Worm (Caenorhabditis elegans) whole organism, early embryonic: ENCODE data around the gene droe-4.

Experiments used
- B0310.2 ChIP-seq: sonication (generic microtip); optimal IDR thresholded peaks from 2 replicates; lab custom pipeline; 2016; ENCODE audit warnings: mild to moderate bottlenecking, missing genetic modification characterization, missing compliant biosample characterization
- F13C5.2 ChIP-seq: sonication (generic microtip); optimal IDR thresholded peaks from 2 replicates; lab custom pipeline; 2017; ENCODE audit warnings: mild to moderate bottlenecking, missing genetic modification characterization, inconsistent platforms, missing compliant biosample characterization
- aly-1 ChIP-seq: sonication (generic microtip); optimal IDR thresholded peaks from 2 replicates; lab custom pipeline; 2016; ENCODE audit warnings: missing genetic modification characterization, missing compliant biosample characterization
- ama-1 ChIP-seq: fragments of 150-350 bp; optimal IDR thresholded peaks from 2 replicates; lab custom pipeline; 2014
- ceh-13 ChIP-seq: fragments of 200-800 bp; sonication (Bioruptor generic); optimal IDR thresholded peaks from 2 replicates; lab custom pipeline; 2018; ENCODE audit warnings: mild to moderate bottlenecking, missing genetic modification characterization, missing compliant biosample characterization
- ceh-36 ChIP-seq: sonication (generic microtip); optimal IDR thresholded peaks from 2 replicates; lab custom pipeline; 2016; ENCODE audit warnings: missing genetic modification characterization, inconsistent platforms, missing compliant biosample characterization
- ets-7 ChIP-seq: sonication (generic microtip); optimal IDR thresholded peaks from 2 replicates; lab custom pipeline; 2016; ENCODE audit warnings: missing genotype, missing genetic modification characterization, missing compliant biosample characterization
- flt-1 ChIP-seq: fragments of 200-800 bp; sonication (Bioruptor generic); IDR thresholded peaks from 2 replicates; pipeline ENCODE4 v1.3.6; 2022; ENCODE audit warnings: missing genetic modification characterization, missing compliant biosample characterization
- hmbx-1 ChIP-seq: sonication (generic microtip); optimal IDR thresholded peaks from 2 replicates; lab custom pipeline; 2016; ENCODE audit warnings: mild to moderate bottlenecking, missing genetic modification characterization, missing compliant biosample characterization
- hmg-4 ChIP-seq: fragments of 200-800 bp; sonication (Bioruptor generic); optimal IDR thresholded peaks from 2 replicates; lab custom pipeline; 2018; ENCODE audit warnings: mild to moderate bottlenecking, missing genetic modification characterization, missing compliant biosample characterization
- hnd-1 ChIP-seq: sonication (generic microtip); optimal IDR thresholded peaks from 2 replicates; lab custom pipeline; 2016; ENCODE audit warnings: missing genetic modification characterization, missing compliant biosample characterization
- pes-1 ChIP-seq: fragments of 200-800 bp; sonication (Bioruptor generic); IDR thresholded peaks from 2 replicates; pipeline ENCODE4 v1.3.6; 2022; ENCODE audit warnings: missing genetic modification reagents, missing genetic modification characterization, missing compliant biosample characterization
- scrt-1 ChIP-seq: fragments of 200-800 bp; sonication (Bioruptor generic); IDR thresholded peaks from 2 replicates; pipeline ENCODE4 v1.3.6; 2022; ENCODE audit warnings: missing genetic modification characterization, missing compliant biosample characterization
- sea-1 ChIP-seq: fragments of 200-800 bp; sonication (Bioruptor generic); conservative IDR thresholded peaks from 2 replicates; pipeline ENCODE4 v1.3.6; 2022; ENCODE audit warnings: missing genetic modification characterization, missing compliant biosample characterization
- tbx-11 ChIP-seq: fragments of 200-800 bp; sonication (Bioruptor generic); IDR thresholded peaks from 2 replicates; pipeline ENCODE4 v1.3.6; 2022; ENCODE audit warnings: missing genetic modification characterization, missing compliant biosample characterization
- tbx-37 ChIP-seq: fragments of 200-800 bp; sonication (Bioruptor generic); conservative IDR thresholded peaks from 2 replicates; pipeline ENCODE4 v1.3.6; 2022; ENCODE audit warnings: missing genetic modification reagents, missing genetic modification characterization, missing compliant biosample characterization
- tra-4 ChIP-seq: sonication (generic microtip); optimal IDR thresholded peaks from 2 replicates; lab custom pipeline; 2017; ENCODE audit warnings: missing genetic modification characterization, missing compliant biosample characterization

droe-4 gene

ce11 chrV:13992485-13992884, at the start of gene droe-4:
Gene droe-4, plus strand, starts transcription at chrV:13992656.
- no peak for TF ChIP-seq pes-1 (GFP tag; lab: Robert Waterston, UW)
- TF ChIP-seq scrt-1 (GFP tag; lab: Robert Waterston, UW): no peak
- TF ChIP-seq ceh-13: no peak
- no peak for TF ChIP-seq sea-1 (GFP tag; lab: Robert Waterston, UW)
- TF ChIP-seq ama-1 (lab: Kevin White, UChicago): no peak
- no peak for TF ChIP-seq hmbx-1
- TF ChIP-seq hnd-1 (tag; lab: Kevin White, UChicago): no peak
- no peak for TF ChIP-seq flt-1 (GFP tag; lab: Robert Waterston, UW)
- no peak for TF ChIP-seq F13C5.2
- no peak for TF ChIP-seq tbx-11 (GFP tag; lab: Robert Waterston, UW)
- TF ChIP-seq tra-4: no peak
- TF ChIP-seq ets-7 (tag; lab: Kevin White, UChicago): no peak
- TF ChIP-seq ceh-36: no peak
- no peak for TF ChIP-seq hmg-4
- no peak for TF ChIP-seq aly-1 (tag; lab: Kevin White, UChicago)

- TF ChIP-seq tra-4: no peak
- TF ChIP-seq sea-1 (GFP tag; lab: Robert Waterston, UW): no peak
- TF ChIP-seq F13C5.2: no peak
Observed at ce11 chrV:13946385-13947019, 46.0 kb upstream of the droe-4 start, which contains the start of the genes srx-10 and clec-226. Gene srx-10, minus strand, starts transcription at chrV:13946485. Gene clec-226, plus strand, starts transcription at chrV:13946969.

- TF ChIP-seq sea-1 (GFP tag; lab: Robert Waterston, UW) (no peak), ceh-36 (no peak), hmg-4 (no peak), ama-1 (lab: Kevin White, UChicago) (no peak), tbx-11 (GFP tag; lab: Robert Waterston, UW) (no peak), tbx-37 (GFP tag; lab: Robert Waterston, UW) (no peak), aly-1 (tag; lab: Kevin White, UChicago) (no peak), hnd-1 (tag; lab: Kevin White, UChicago) (no peak), B0310.2 (tag; lab: Kevin White, UChicago) (no peak), ets-7 (tag; lab: Kevin White, UChicago) (no peak), tra-4 (no peak), F13C5.2 (no peak), scrt-1 (GFP tag; lab: Robert Waterston, UW) (no peak), pes-1 (GFP tag; lab: Robert Waterston, UW) (no peak), ceh-13 (no peak), hmbx-1 (no peak)
Observed at ce11 chrV:13949010-13949409, 43.4 kb upstream of the droe-4 start, which contains the start of gene R10D12.6. Gene R10D12.6, plus strand, starts transcription at chrV:13949310.

- no peak for TF ChIP-seq hnd-1 (tag; lab: Kevin White, UChicago)
- TF ChIP-seq ceh-13: no peak
- TF ChIP-seq tbx-11 (GFP tag; lab: Robert Waterston, UW): no peak
- TF ChIP-seq hmg-4: no peak
- TF ChIP-seq ama-1 (lab: Kevin White, UChicago): no peak
Observed at ce11 chrV:13949752-13950151, 42.7 kb upstream of the droe-4 start, which contains the start of gene R10D12.7. Gene R10D12.7, plus strand, starts transcription at chrV:13950052.

- TF ChIP-seq tbx-11 (GFP tag; lab: Robert Waterston, UW) (no peak), pes-1 (GFP tag; lab: Robert Waterston, UW) (no peak), scrt-1 (GFP tag; lab: Robert Waterston, UW) (no peak), ama-1 (lab: Kevin White, UChicago) (no peak), B0310.2 (tag; lab: Kevin White, UChicago) (no peak), ets-7 (tag; lab: Kevin White, UChicago) (no peak), sea-1 (GFP tag; lab: Robert Waterston, UW) (no peak), tbx-37 (GFP tag; lab: Robert Waterston, UW) (no peak), tra-4 (no peak), flt-1 (GFP tag; lab: Robert Waterston, UW) (no peak), ceh-13 (no peak), hmbx-1 (no peak), hmg-4 (no peak), F13C5.2 (no peak), aly-1 (tag; lab: Kevin White, UChicago) (no peak), hnd-1 (tag; lab: Kevin White, UChicago) (no peak), ceh-36 (no peak)
Observed at ce11 chrV:13953191-13953590, 39.3 kb upstream of the droe-4 start, which contains the start of gene R10D12.8. Gene R10D12.8, minus strand, starts transcription at chrV:13953291.

ce11 chrV:13954056-13954455, 38.4 kb upstream of the droe-4 start, which contains the start of gene swt-6:
Gene swt-6, plus strand, starts transcription at chrV:13954356.
- TF ChIP-seq F13C5.2: no peak
- TF ChIP-seq tra-4: no peak
- TF ChIP-seq hmbx-1: no peak
- no peak for TF ChIP-seq pes-1 (GFP tag; lab: Robert Waterston, UW)
- TF ChIP-seq hmg-4: no peak

- no peak for TF ChIP-seq scrt-1 (GFP tag; lab: Robert Waterston, UW)
- TF ChIP-seq ceh-36: no peak
- TF ChIP-seq B0310.2 (tag; lab: Kevin White, UChicago): no peak
- no peak for TF ChIP-seq ets-7 (tag; lab: Kevin White, UChicago)
- TF ChIP-seq sea-1 (GFP tag; lab: Robert Waterston, UW): no peak
- TF ChIP-seq hmg-4: no peak
- TF ChIP-seq hnd-1 (tag; lab: Kevin White, UChicago): no peak
- no peak for TF ChIP-seq ama-1 (lab: Kevin White, UChicago)
- TF ChIP-seq tbx-11 (GFP tag; lab: Robert Waterston, UW): no peak
- no peak for TF ChIP-seq flt-1 (GFP tag; lab: Robert Waterston, UW)
Observed at ce11 chrV:13955370-13956089, 36.9 kb upstream of the droe-4 start.
